Worm (Caenorhabditis elegans) whole organism, L1 larva: Measurements from ENCODE around the gene ZK643.2.
A peak's percentile ranks its signal among the peaks of the same experiment; 100 is the strongest.

ENCODE experiments used
- C04F5.9 ChIP-seq: sonication (generic microtip); optimal IDR thresholded peaks from 2 replicates; lab custom pipeline; 2016; ENCODE audit warnings: missing genetic modification characterization, missing compliant biosample characterization
- C16A3.4 ChIP-seq: fragments of 150-350 bp; optimal IDR thresholded peaks from 2 replicates; lab custom pipeline; 2014; ENCODE audit warnings: missing biosample characterization, missing genetic modification characterization
- alr-1 ChIP-seq: fragments of 200-800 bp; sonication (Bioruptor generic); optimal IDR thresholded peaks from 2 replicates; lab custom pipeline; 2018; ENCODE audit warnings: borderline replicate concordance, mild to moderate bottlenecking, missing genetic modification characterization, missing compliant biosample characterization
- ceh-82 ChIP-seq, 3 experiments: fragments of 150-350 bp in 1 of 3; sonication (generic microtip) in 2 of 3; optimal IDR thresholded peaks; 2 replicates each; lab custom pipeline; 2014 to 2017; ENCODE audit warnings: missing biosample characterization in 3 of 3, missing genetic modification characterization in 3 of 3
- ceh-88 ChIP-seq: fragments of 200-800 bp; sonication (Bioruptor generic); IDR thresholded peaks from 2 replicates; pipeline ENCODE4 v1.3.6; 2022; ENCODE audit warnings: missing genetic modification characterization, missing compliant biosample characterization
- dsc-1 ChIP-seq: sonication (generic microtip); optimal IDR thresholded peaks from 2 replicates; lab custom pipeline; 2016; ENCODE audit warnings: mild to moderate bottlenecking, missing genetic modification characterization, missing compliant biosample characterization
- efl-1 ChIP-seq, 4 experiments: fragments of 150-350 bp; optimal IDR thresholded peaks in 3 of 4; peaks in 1 of 4; 1 replicate in 1 of 4; 2 replicates in 3 of 4; lab custom pipeline; 2014; ENCODE audit warnings: missing biosample characterization in 2 of 4, missing genetic modification characterization in 2 of 4, missing genetic modification reagents in 2 of 4
- elt-2 ChIP-seq: sonication (generic microtip); optimal IDR thresholded peaks from 2 replicates; lab custom pipeline; 2016; ENCODE audit warnings: missing genetic modification characterization, mild to moderate bottlenecking, inconsistent platforms, missing compliant biosample characterization, missing genetic modification reagents
- elt-3 ChIP-seq, 6 experiments: fragments of 150-350 bp in 1 of 6; sonication (generic microtip); optimal IDR thresholded peaks; 2 replicates each; lab custom pipeline; 2017 to 2018; ENCODE audit warnings: missing biosample characterization in 6 of 6, missing genetic modification characterization in 6 of 6, inconsistent platforms in 1 of 6
- ets-5 ChIP-seq: fragments of 200-800 bp; sonication (Bioruptor generic); IDR thresholded peaks from 2 replicates; pipeline ENCODE4 v1.3.6; 2022; ENCODE audit warnings: missing genetic modification characterization, missing compliant biosample characterization
- fkh-10 ChIP-seq: sonication (generic microtip); optimal IDR thresholded peaks from 2 replicates; lab custom pipeline; 2017; ENCODE audit warnings: missing biosample characterization, missing genetic modification reagents, missing genetic modification characterization
- fkh-8 ChIP-seq: sonication (generic microtip); optimal IDR thresholded peaks from 2 replicates; lab custom pipeline; 2016; ENCODE audit warnings: mild to moderate bottlenecking, missing genetic modification characterization, missing compliant biosample characterization
- fos-1 ChIP-seq: fragments of 150-350 bp; optimal IDR thresholded peaks from 2 replicates; lab custom pipeline; 2014; ENCODE audit warnings: missing biosample characterization, missing genetic modification characterization
- grh-1 ChIP-seq: fragments of 200-800 bp; sonication (Bioruptor generic); IDR thresholded peaks from 2 replicates; pipeline ENCODE4 v1.3.6; 2022; ENCODE audit warnings: missing genetic modification reagents, missing genetic modification characterization, missing compliant biosample characterization
- hlh-17 ChIP-seq: fragments of 200-800 bp; sonication (Bioruptor generic); optimal IDR thresholded peaks from 2 replicates; lab custom pipeline; 2018; ENCODE audit warnings: missing genetic modification characterization, mild to moderate bottlenecking, missing compliant biosample characterization, moderate library complexity, borderline replicate concordance
- hlh-4 ChIP-seq: sonication (generic microtip); optimal IDR thresholded peaks from 2 replicates; lab custom pipeline; 2016; ENCODE audit warnings: mild to moderate bottlenecking, missing genetic modification characterization, missing compliant biosample characterization
- hpl-2 ChIP-seq: fragments of 150-350 bp; optimal IDR thresholded peaks from 2 replicates; lab custom pipeline; 2014; ENCODE audit warnings: missing biosample characterization, missing genetic modification reagents, missing genetic modification characterization
- isw-1 ChIP-seq: fragments of 200-800 bp; sonication (Bioruptor generic); IDR thresholded peaks from 2 replicates; pipeline ENCODE4 v1.3.6; 2022; ENCODE audit warnings: missing genetic modification characterization, missing compliant biosample characterization
- jun-1 ChIP-seq: fragments of 150-350 bp; optimal IDR thresholded peaks from 2 replicates; lab custom pipeline; 2014; ENCODE audit warnings: missing biosample characterization, missing genetic modification reagents, missing genetic modification characterization
- lin-13 ChIP-seq: fragments of 150-350 bp; optimal IDR thresholded peaks from 2 replicates; lab custom pipeline; 2014; ENCODE audit warnings: missing biosample characterization, missing genetic modification reagents, missing genetic modification characterization
- lin-14 ChIP-seq: fragments of 200-800 bp; sonication (Bioruptor generic); optimal IDR thresholded peaks from 2 replicates; lab custom pipeline; 2018; ENCODE audit warnings: mild to moderate bottlenecking, missing genetic modification characterization, moderate library complexity, missing compliant biosample characterization
- lin-35 ChIP-seq, 2 experiments: fragments of 150-350 bp; optimal IDR thresholded peaks; 2 replicates each; lab custom pipeline; 2014; ENCODE audit warnings: missing biosample characterization in 2 of 2, missing genetic modification characterization in 2 of 2, missing genetic modification reagents in 2 of 2
- lir-3 ChIP-seq: sonication (generic microtip); optimal IDR thresholded peaks from 2 replicates; lab custom pipeline; 2016; ENCODE audit warnings: mild to moderate bottlenecking, missing genetic modification characterization, moderate library complexity, missing compliant biosample characterization; ENCODE audit not compliant: poor library complexity
- lsy-2 ChIP-seq, 2 experiments: fragments of 150-350 bp; optimal IDR thresholded peaks; 2 replicates each; lab custom pipeline; 2014; ENCODE audit warnings: missing biosample characterization in 2 of 2, missing genetic modification characterization in 2 of 2
- nhr-11 ChIP-seq: fragments of 150-350 bp; optimal IDR thresholded peaks from 2 replicates; lab custom pipeline; 2014; ENCODE audit warnings: missing biosample characterization, missing genetic modification characterization
- nhr-237 ChIP-seq: fragments of 150-350 bp; optimal IDR thresholded peaks from 2 replicates; lab custom pipeline; 2014; ENCODE audit warnings: missing biosample characterization, missing genetic modification characterization
- nhr-28 ChIP-seq: fragments of 150-350 bp; optimal IDR thresholded peaks from 2 replicates; lab custom pipeline; 2014; ENCODE audit warnings: missing biosample characterization, missing genetic modification characterization
- nhr-71 ChIP-seq: sonication (generic microtip); optimal IDR thresholded peaks from 2 replicates; lab custom pipeline; 2016; ENCODE audit warnings: mild to moderate bottlenecking, missing genetic modification characterization, moderate library complexity, missing compliant biosample characterization
- nhr-85 ChIP-seq: sonication (generic microtip); peaks from one replicate; lab custom pipeline; 2016; ENCODE audit warnings: missing genetic modification characterization, inconsistent platforms, missing compliant biosample characterization
- pax-3 ChIP-seq: fragments of 200-800 bp; sonication (Bioruptor generic); optimal IDR thresholded peaks from 2 replicates; lab custom pipeline; 2018; ENCODE audit warnings: mild to moderate bottlenecking, missing genetic modification characterization, moderate library complexity, missing compliant biosample characterization
- pqm-1 ChIP-seq: sonication (generic microtip); optimal IDR thresholded peaks from 3 replicates; lab custom pipeline; 2017; ENCODE audit warnings: missing biosample characterization, missing genetic modification characterization
- rnt-1 ChIP-seq: sonication (generic microtip); optimal IDR thresholded peaks from 2 replicates; lab custom pipeline; 2016; ENCODE audit warnings: mild to moderate bottlenecking, missing genetic modification characterization, moderate library complexity, missing compliant biosample characterization
- skn-1 ChIP-seq: fragments of 150-350 bp; optimal IDR thresholded peaks from 2 replicates; lab custom pipeline; 2014; ENCODE audit warnings: missing biosample characterization, missing genetic modification characterization
- sptf-1 ChIP-seq: fragments of 150-350 bp; optimal IDR thresholded peaks from 2 replicates; lab custom pipeline; 2014; ENCODE audit warnings: missing biosample characterization, missing genetic modification characterization
- swsn-7 ChIP-seq: sonication (generic microtip); optimal IDR thresholded peaks from 2 replicates; lab custom pipeline; 2016; ENCODE audit warnings: missing genetic modification characterization, missing compliant biosample characterization
- tbx-2 ChIP-seq: sonication (generic microtip); optimal IDR thresholded peaks from 2 replicates; lab custom pipeline; 2016; ENCODE audit warnings: missing genetic modification characterization, missing compliant biosample characterization
- unc-130 ChIP-seq: fragments of 150-350 bp; optimal IDR thresholded peaks from 2 replicates; lab custom pipeline; 2017; ENCODE audit warnings: missing biosample characterization, missing genetic modification characterization, inconsistent platforms
- unc-30 ChIP-seq: sonication (generic microtip); optimal IDR thresholded peaks from 2 replicates; lab custom pipeline; 2017; ENCODE audit warnings: missing biosample characterization, missing genetic modification characterization
- unc-62 ChIP-seq: fragments of 150-350 bp; optimal IDR thresholded peaks from 2 replicates; lab custom pipeline; 2014; ENCODE audit warnings: missing biosample characterization, missing genetic modification reagents, missing genetic modification characterization
- unc-86 ChIP-seq: sonication (generic microtip); optimal IDR thresholded peaks from 2 replicates; lab custom pipeline; 2016; ENCODE audit warnings: missing genetic modification characterization, missing compliant biosample characterization
- unc-98 ChIP-seq: fragments of 200-800 bp; sonication (Bioruptor generic); IDR thresholded peaks from 2 replicates; pipeline ENCODE4 v1.3.6; 2022; ENCODE audit warnings: missing genetic modification characterization, missing compliant biosample characterization
- ztf-11 ChIP-seq, 2 experiments: sonication (generic microtip); optimal IDR thresholded peaks; 2 replicates each; lab custom pipeline; 2016 to 2017; ENCODE audit warnings: missing genetic modification characterization in 2 of 2, missing biosample characterization in 1 of 2, missing compliant biosample characterization in 1 of 2
- ztf-4 ChIP-seq: fragments of 150-350 bp; optimal IDR thresholded peaks from 2 replicates; lab custom pipeline; 2014; ENCODE audit warnings: missing biosample characterization, missing genetic modification characterization

ZK643.2 gene

ce11 chrIII:8929723-8930122, 26.6 kb upstream of the ZK643.2 start, which contains the start of gene arrd-15:
Gene arrd-15 (plus strand): TSS chrIII:8930023.
- TF ChIP-seq ztf-11 (tag; optimal IDR thresholded peaks at IDR 0.05; lab: Kevin White, UChicago) (no peak), dsc-1 (tag; lab: Kevin White, UChicago) (no peak), elt-2 (tag; lab: Kevin White, UChicago) (no peak), efl-1 (optimal IDR thresholded peaks at IDR 0.05; lab: Kevin White, UChicago) (no peak), efl-1 (GFP tag; optimal IDR thresholded peaks at IDR 0.05 in 1 of 2; lab: Kevin White, UChicago) (no peak), lin-35 (GFP tag; optimal IDR thresholded peaks at IDR 0.05; lab: Kevin White, UChicago) (no peak), fkh-10 (GFP tag; lab: Kevin White, UChicago) (no peak), swsn-7 (tag; lab: Kevin White, UChicago) (no peak)

- TF ChIP-seq nhr-71 (tag; lab: Kevin White, UChicago) (peak; percentile 0), lsy-2 (tag; optimal IDR thresholded peaks at IDR 0.05; lab: Kevin White, UChicago) (peak in 1 of 2 experiments; percentile 21), pqm-1 (no peak), skn-1 (tag; lab: Kevin White, UChicago) (no peak), unc-62 (no peak), C16A3.4 (tag; lab: Kevin White, UChicago) (no peak), ceh-82 (tag; optimal IDR thresholded peaks at IDR 0.05; lab: Kevin White, UChicago) (peak in 1 of 3 experiments; percentile 14), nhr-11 (no peak), unc-86 (tag; lab: Kevin White, UChicago) (no peak), elt-2 (tag; lab: Kevin White, UChicago) (no peak), C04F5.9 (no peak), fos-1 (tag; lab: Kevin White, UChicago) (no peak), lin-14 (GFP tag; lab: Kevin White, UChicago) (peak; percentile 54), sptf-1 (tag; lab: Kevin White, UChicago) (no peak), hpl-2 (GFP tag; lab: Kevin White, UChicago) (no peak), isw-1 (GFP tag; lab: Robert Waterston, UW) (no peak)
- TF ChIP-seq, all 84 proteins: peak for 4
These were observed 22.6 kb upstream of the ZK643.2 start for ce11 chrIII:8933696-8934095.

ce11 chrIII:8934378-8934777, 22.0 kb upstream of the ZK643.2 start:
- no peak for TF ChIP-seq efl-1 (optimal IDR thresholded peaks at IDR 0.05; lab: Kevin White, UChicago)
- peak in 1 of 2 experiments; percentile 91 for TF ChIP-seq efl-1 (GFP tag; optimal IDR thresholded peaks at IDR 0.05 in 1 of 2; lab: Kevin White, UChicago)
- TF ChIP-seq tbx-2 (tag; lab: Kevin White, UChicago) = no peak
- TF ChIP-seq C16A3.4 (tag; lab: Kevin White, UChicago) = no peak
- TF ChIP-seq lir-3 (tag; lab: Kevin White, UChicago) = no peak
- TF ChIP-seq, all 84 proteins: peak for 1

- TF ChIP-seq hlh-17 (GFP tag; lab: Kevin White, UChicago) = no peak
- TF ChIP-seq unc-30 = no peak
- TF ChIP-seq fkh-8 = peak; percentile 68
- peak; percentile 32 for TF ChIP-seq unc-130 (tag; lab: Kevin White, UChicago)
- no peak for TF ChIP-seq ets-5
- TF ChIP-seq nhr-85 = peak; percentile 7
- peak in 2 of 6 experiments; percentile 4 to 11 for TF ChIP-seq elt-3 (tag; optimal IDR thresholded peaks at IDR 0.05; lab: Kevin White, UChicago)
- peak; percentile 38 for TF ChIP-seq ztf-4
- TF ChIP-seq lin-35 (GFP tag; optimal IDR thresholded peaks at IDR 0.05; lab: Kevin White, UChicago) = peak; percentile 64 to 82
- TF ChIP-seq jun-1 (tag; lab: Kevin White, UChicago) = peak; percentile 36
- TF ChIP-seq ceh-88 = peak; percentile 32; the same call in 1 of the 2 replicates
- TF ChIP-seq grh-1 (GFP tag; lab: Robert Waterston, UW) = no peak
- TF ChIP-seq skn-1 (tag; lab: Kevin White, UChicago) = peak; percentile 72
- TF ChIP-seq tbx-2 (tag; lab: Kevin White, UChicago) = peak; percentile 73
- peak; percentile 61 for TF ChIP-seq unc-86 (tag; lab: Kevin White, UChicago)
- no peak for TF ChIP-seq fkh-10 (GFP tag; lab: Kevin White, UChicago)
- peak; percentile 76 for TF ChIP-seq lin-13 (GFP tag; lab: Kevin White, UChicago)
- TF ChIP-seq sptf-1 (tag; lab: Kevin White, UChicago) = no peak
- peak in 1 of 2 experiments; percentile 41 for TF ChIP-seq ztf-11 (tag; optimal IDR thresholded peaks at IDR 0.05; lab: Kevin White, UChicago)
- peak; percentile 86 for TF ChIP-seq rnt-1
- peak; percentile 16 for TF ChIP-seq fos-1 (tag; lab: Kevin White, UChicago)
- TF ChIP-seq unc-98 (GFP tag; lab: Robert Waterston, UW) = no peak
- TF ChIP-seq nhr-237 (tag; lab: Kevin White, UChicago) = peak; percentile 18
- peak; percentile 76 for TF ChIP-seq swsn-7 (tag; lab: Kevin White, UChicago)
- peak; percentile 33 for TF ChIP-seq pax-3
- TF ChIP-seq hlh-4 (tag; lab: Kevin White, UChicago) = no peak
- no peak for TF ChIP-seq alr-1 (tag; lab: Kevin White, UChicago)
- TF ChIP-seq elt-2 (tag; lab: Kevin White, UChicago) = peak; percentile 50
- peak; percentile 65 for TF ChIP-seq dsc-1 (tag; lab: Kevin White, UChicago)
- no peak for TF ChIP-seq nhr-28 (tag; lab: Kevin White, UChicago)
- no peak for TF ChIP-seq nhr-11
These were observed 18.8 kb upstream of the ZK643.2 start for ce11 chrIII:8937571-8937970.
